Worm (Caenorhabditis elegans): Measurements from ENCODE around the gene best-9.

- no peak for TF ChIP-seq hmbx-1 (tag; optimal IDR thresholded peaks at IDR 0.05)
- TF ChIP-seq ama-1 (optimal IDR thresholded peaks at IDR 0.05), result no peak
- TF ChIP-seq ets-7 (tag; optimal IDR thresholded peaks at IDR 0.05), result no peak
These were observed 29.5 kb downstream of the best-9 start, which contains the start of the genes lec-11 and irld-7 for ce11 chrIV:6590029-6590428.

All from whole organism, early embryonic.